Fruit fly (Drosophila melanogaster): Measurements from ENCODE around the gene Acn.

DNA sequence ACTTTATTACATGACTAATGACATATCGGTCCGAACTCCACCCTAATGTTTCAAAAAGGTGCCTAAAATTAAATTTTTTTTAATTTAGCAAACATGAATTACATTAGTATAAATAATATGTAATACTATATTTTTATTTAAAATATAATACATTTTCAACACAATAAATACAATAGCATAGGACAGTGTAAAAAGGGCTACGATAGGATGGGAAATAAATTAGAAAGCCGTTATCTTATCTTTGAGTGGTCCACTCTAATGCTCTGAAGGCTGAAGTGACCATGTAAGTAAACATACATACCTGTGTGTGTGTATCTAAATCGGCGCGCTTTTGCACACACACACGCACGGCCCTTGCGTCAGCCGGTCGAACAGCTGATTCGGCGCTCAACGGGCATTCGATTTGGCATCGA lies 42.2 kb upstream of the Acn start, which contains the start of gene CG31793:
- TF ChIP-seq cic (GFP tag; optimal IDR thresholded peaks at IDR 0.05) (peak; percentile 89), CG1620 (GFP tag; optimal IDR thresholded peaks at IDR 0.05) (no peak), CG12768 (GFP tag; optimal IDR thresholded peaks at IDR 0.05) (no peak)
